Fruit fly (Drosophila melanogaster) whole organism, embryonic: ENCODE data around the gene Rtca.

Experiments
- CG10565 ChIP-seq: fragments of 200-800 bp; sonication (Bioruptor generic); optimal IDR thresholded peaks from 3 replicates; lab custom pipeline; 2016; ENCODE audit warnings: missing biosample characterization, mild to moderate bottlenecking, missing genetic modification characterization
- CG14050 ChIP-seq: fragments of 200-800 bp; sonication (Bioruptor generic); IDR thresholded peaks from 3 replicates; pipeline ENCODE4 v1.3.6; 2022; ENCODE audit warnings: missing biosample characterization, missing genetic modification characterization
- CG14710 ChIP-seq: fragments of 200-800 bp; sonication (Bioruptor generic); optimal IDR thresholded peaks from 3 replicates; lab custom pipeline; 2019; ENCODE audit warnings: missing biosample characterization, mild to moderate bottlenecking, missing genetic modification characterization, moderate library complexity
- CG15269 ChIP-seq: fragments of 200-800 bp; sonication (Bioruptor generic); optimal IDR thresholded peaks from 2 replicates; lab custom pipeline; 2018; ENCODE audit warnings: missing biosample characterization, mild to moderate bottlenecking, missing genetic modification characterization, moderate library complexity
- CG15696 ChIP-seq: fragments of 200-800 bp; sonication (Bioruptor generic); optimal IDR thresholded peaks from 2 replicates; lab custom pipeline; 2019; ENCODE audit warnings: missing biosample characterization, mild to moderate bottlenecking, missing genetic modification characterization, moderate library complexity
- CG17361 ChIP-seq: fragments of 200-800 bp; sonication (Bioruptor generic); IDR thresholded peaks from 3 replicates; pipeline ENCODE4 v1.3.6; 2022; ENCODE audit warnings: missing biosample characterization, missing genetic modification characterization
- CG17802 ChIP-seq: fragments of 200-800 bp; sonication (Bioruptor generic); optimal IDR thresholded peaks from 2 replicates; lab custom pipeline; 2018; ENCODE audit warnings: missing biosample characterization, mild to moderate bottlenecking, missing genetic modification characterization, moderate library complexity
- CG18011 ChIP-seq: fragments of 200-800 bp; sonication (Bioruptor generic); optimal IDR thresholded peaks from 2 replicates; lab custom pipeline; 2017; ENCODE audit warnings: missing biosample characterization, missing genetic modification characterization, mild to moderate bottlenecking, moderate library complexity, missing genotype
- CG18476 ChIP-seq: fragments of 200-800 bp; sonication (Bioruptor generic); optimal IDR thresholded peaks from 2 replicates; lab custom pipeline; 2016; ENCODE audit warnings: missing biosample characterization, mild to moderate bottlenecking, missing genetic modification characterization
- CG3407 ChIP-seq: fragments of 200-800 bp; sonication (Bioruptor generic); optimal IDR thresholded peaks from 2 replicates; lab custom pipeline; 2018; ENCODE audit warnings: missing biosample characterization, mild to moderate bottlenecking, missing genetic modification characterization
- CG6254 ChIP-seq: fragments of 200-800 bp; sonication (Bioruptor generic); optimal IDR thresholded peaks from 3 replicates; lab custom pipeline; 2017; ENCODE audit warnings: mild to moderate bottlenecking, missing biosample characterization, missing genetic modification reagents, missing genetic modification characterization
- CG8388 ChIP-seq: fragments of 200-800 bp; sonication (Bioruptor generic); optimal IDR thresholded peaks from 2 replicates; lab custom pipeline; 2019; ENCODE audit warnings: missing biosample characterization, mild to moderate bottlenecking, missing genetic modification characterization, moderate library complexity
- CG9437 ChIP-seq: fragments of 200-800 bp; sonication (Bioruptor generic); optimal IDR thresholded peaks from 2 replicates; lab custom pipeline; 2018; ENCODE audit warnings: missing biosample characterization, mild to moderate bottlenecking, missing genetic modification characterization
- CG9797 ChIP-seq: fragments of 200-800 bp; sonication (Bioruptor generic); optimal IDR thresholded peaks from 3 replicates; lab custom pipeline; 2018; ENCODE audit warnings: missing biosample characterization, mild to moderate bottlenecking, missing genetic modification characterization
- CG9876 ChIP-seq: fragments of 200-800 bp; sonication (Bioruptor generic); optimal IDR thresholded peaks from 2 replicates; lab custom pipeline; 2016; ENCODE audit warnings: missing biosample characterization, missing genetic modification characterization
- CTCF ChIP-seq: fragments of 200-800 bp; sonication (Bioruptor generic); optimal IDR thresholded peaks from 2 replicates; lab custom pipeline; 2017; ENCODE audit warnings: missing biosample characterization, mild to moderate bottlenecking, missing genetic modification characterization, moderate library complexity
- Chrac-16 ChIP-seq: fragments of 200-800 bp; sonication (Bioruptor generic); optimal IDR thresholded peaks from 3 replicates; lab custom pipeline; 2016; ENCODE audit warnings: missing biosample characterization, missing genetic modification characterization
- Dref ChIP-seq: fragments of 200-800 bp; sonication (Bioruptor generic); IDR thresholded peaks from 2 replicates; pipeline ENCODE4 v1.3.6; 2022; ENCODE audit warnings: missing biosample characterization, missing genetic modification characterization
- ERR ChIP-seq: fragments of 200-800 bp; sonication (Bioruptor generic); optimal IDR thresholded peaks from 2 replicates; lab custom pipeline; 2016; ENCODE audit warnings: missing biosample characterization, missing genetic modification characterization
- Ets65A ChIP-seq: fragments of 200-800 bp; sonication (Bioruptor generic); peaks from one replicate; lab custom pipeline; 2016; ENCODE audit warnings: missing biosample characterization, missing genetic modification characterization
- Fer3 ChIP-seq: fragments of 200-800 bp; sonication (Bioruptor generic); optimal IDR thresholded peaks from 2 replicates; lab custom pipeline; 2018; ENCODE audit warnings: missing biosample characterization, mild to moderate bottlenecking, missing genetic modification characterization, moderate library complexity
- Hmx ChIP-seq: fragments of 200-800 bp; sonication (Bioruptor generic); optimal IDR thresholded peaks from 2 replicates; lab custom pipeline; 2016; ENCODE audit warnings: missing biosample characterization, missing genetic modification characterization
- Hr78 ChIP-seq, 2 experiments: fragments of 200-800 bp in 1 of 2; fragments of >200 bp in 1 of 2; sonication (Bioruptor generic) in 1 of 2; optimal IDR thresholded peaks; 2 replicates each; lab custom pipeline; 2017 to 2019; ENCODE audit warnings: missing biosample characterization in 2 of 2, missing genetic modification characterization in 2 of 2, mild to moderate bottlenecking in 1 of 2, moderate library complexity in 1 of 2
- MTF-1 ChIP-seq: fragments of 200-800 bp; sonication (Bioruptor generic); optimal IDR thresholded peaks from 2 replicates; lab custom pipeline; 2018; ENCODE audit warnings: missing biosample characterization, mild to moderate bottlenecking, missing genetic modification characterization, borderline replicate concordance
- NC2α ChIP-seq: fragments of 200-800 bp; sonication (Bioruptor generic); optimal IDR thresholded peaks from 2 replicates; lab custom pipeline; 2016; ENCODE audit warnings: missing biosample characterization, missing genetic modification characterization
- NFAT ChIP-seq: fragments of 200-800 bp; sonication (Bioruptor generic); IDR thresholded peaks from 2 replicates; pipeline ENCODE4 v1.3.6; 2022; ENCODE audit warnings: missing biosample characterization, missing genetic modification characterization
- PHDP ChIP-seq: fragments of 200-800 bp; sonication (Bioruptor generic); optimal IDR thresholded peaks from 3 replicates; lab custom pipeline; 2018; ENCODE audit warnings: missing biosample characterization, mild to moderate bottlenecking, missing genetic modification characterization, moderate library complexity
- Poxn ChIP-seq: fragments of 200-800 bp; sonication (Bioruptor generic); IDR thresholded peaks from 2 replicates; pipeline ENCODE4 v1.3.6; 2022; ENCODE audit warnings: missing biosample characterization, missing genetic modification characterization
- Sox100B ChIP-seq: fragments of 200-800 bp; sonication (Bioruptor generic); optimal IDR thresholded peaks from 3 replicates; lab custom pipeline; 2018; ENCODE audit warnings: missing biosample characterization, mild to moderate bottlenecking, missing genetic modification characterization
- Vsx1 ChIP-seq: fragments of 200-800 bp; sonication (Bioruptor generic); optimal IDR thresholded peaks from 2 replicates; lab custom pipeline; 2017; ENCODE audit warnings: missing biosample characterization, mild to moderate bottlenecking, missing genetic modification characterization, missing genetic modification reagents
- Xrp1 ChIP-seq: fragments of 200-800 bp; sonication (Bioruptor generic); IDR thresholded peaks from 2 replicates; pipeline ENCODE4 v1.3.6; 2022; ENCODE audit warnings: missing biosample characterization, missing genetic modification characterization
- bab2 ChIP-seq: fragments of 200-800 bp; sonication (Bioruptor generic); optimal IDR thresholded peaks from 2 replicates; lab custom pipeline; 2016; ENCODE audit warnings: missing biosample characterization, missing genetic modification characterization
- bigmax ChIP-seq: fragments of 200-800 bp; sonication (Bioruptor generic); optimal IDR thresholded peaks from 2 replicates; lab custom pipeline; 2018; ENCODE audit warnings: missing biosample characterization, mild to moderate bottlenecking, missing genetic modification characterization
- corto ChIP-seq: fragments of 200-800 bp; sonication (Bioruptor generic); optimal IDR thresholded peaks from 2 replicates; lab custom pipeline; 2016; ENCODE audit warnings: missing biosample characterization, mild to moderate bottlenecking, missing genetic modification characterization, moderate library complexity
- crol ChIP-seq: fragments of 200-800 bp; sonication (Bioruptor generic); IDR thresholded peaks from 2 replicates; pipeline ENCODE4 v1.3.6; 2022; ENCODE audit warnings: missing biosample characterization, missing genetic modification characterization
- esg ChIP-seq: fragments of 200-800 bp; sonication (Bioruptor generic); conservative IDR thresholded peaks from 2 replicates; pipeline ENCODE4 v1.3.6; 2022; ENCODE audit warnings: missing biosample characterization, missing genetic modification characterization
- fd96Cb ChIP-seq: fragments of 200-800 bp; sonication (Bioruptor generic); optimal IDR thresholded peaks from 2 replicates; lab custom pipeline; 2018; ENCODE audit warnings: missing biosample characterization, mild to moderate bottlenecking, missing genetic modification characterization, moderate library complexity
- grn ChIP-seq: fragments of 200-800 bp; sonication (Bioruptor generic); optimal IDR thresholded peaks from 3 replicates; lab custom pipeline; 2017; ENCODE audit warnings: missing biosample characterization, missing genetic modification characterization
- hkb ChIP-seq, 2 experiments: fragments of 200-800 bp in 1 of 2; fragments of >200 bp in 1 of 2; sonication (Bioruptor generic) in 1 of 2; IDR thresholded peaks in 1 of 2; optimal IDR thresholded peaks in 1 of 2; 2 replicates each; pipeline versions ENCODE4 v1.3.6 to Lab custom; 2017 to 2022; ENCODE audit warnings: missing biosample characterization in 1 of 2, missing genetic modification characterization in 1 of 2
- lmd ChIP-seq: fragments of 200-800 bp; sonication (Bioruptor generic); IDR thresholded peaks from 2 replicates; pipeline ENCODE4 v1.3.6; 2022; ENCODE audit warnings: missing biosample characterization, missing genetic modification characterization
- nerfin-2 ChIP-seq: fragments of 200-800 bp; sonication (Bioruptor generic); IDR thresholded peaks from 2 replicates; pipeline ENCODE4 v1.3.6; 2022; ENCODE audit warnings: missing biosample characterization, missing genetic modification characterization; ENCODE audit not compliant: partially characterized antibody
- oc ChIP-seq: fragments of 200-800 bp; sonication (Bioruptor generic); optimal IDR thresholded peaks from 2 replicates; lab custom pipeline; 2018; ENCODE audit warnings: missing biosample characterization, mild to moderate bottlenecking, missing genetic modification characterization, moderate library complexity
- pita ChIP-seq: fragments of 200-800 bp; sonication (Bioruptor generic); optimal IDR thresholded peaks from 2 replicates; lab custom pipeline; 2017; ENCODE audit warnings: missing biosample characterization, mild to moderate bottlenecking, missing genetic modification characterization
- pnt ChIP-seq: fragments of 200-800 bp; sonication (Bioruptor generic); optimal IDR thresholded peaks from 3 replicates; lab custom pipeline; 2016; ENCODE audit warnings: missing biosample characterization, missing genetic modification characterization
- psq ChIP-seq: fragments of 200-800 bp; sonication (Bioruptor generic); optimal IDR thresholded peaks from 2 replicates; lab custom pipeline; 2017; ENCODE audit warnings: missing biosample characterization, missing genetic modification characterization
- sens ChIP-seq: fragments of 200-800 bp; sonication (Bioruptor generic); peaks from one replicate; lab custom pipeline; 2016; ENCODE audit warnings: missing biosample characterization, missing genetic modification characterization
- slp2 ChIP-seq: fragments of 200-800 bp; sonication (Bioruptor generic); optimal IDR thresholded peaks from 2 replicates; lab custom pipeline; 2016; ENCODE audit warnings: missing biosample characterization, missing genetic modification characterization
- stc ChIP-seq: fragments of 200-800 bp; sonication (Bioruptor generic); IDR thresholded peaks from 2 replicates; pipeline ENCODE4 v1.3.6; 2022; ENCODE audit warnings: missing biosample characterization, missing genetic modification characterization
- toy ChIP-seq: fragments of 200-800 bp; sonication (Bioruptor generic); IDR thresholded peaks from 2 replicates; pipeline ENCODE4 v1.3.6; 2022; ENCODE audit warnings: missing biosample characterization, missing genetic modification characterization
- unc-4 ChIP-seq: fragments of 200-800 bp; sonication (Bioruptor generic); IDR thresholded peaks from 2 replicates; pipeline ENCODE4 v1.3.6; 2022; ENCODE audit warnings: missing biosample characterization, missing genetic modification characterization; ENCODE audit not compliant: partially characterized antibody
- vvl ChIP-seq: fragments of 200-800 bp; sonication (Bioruptor generic); IDR thresholded peaks from 2 replicates; pipeline ENCODE4 v1.3.6; 2022; ENCODE audit warnings: missing biosample characterization, missing genetic modification characterization

The Rtca gene

DNA sequence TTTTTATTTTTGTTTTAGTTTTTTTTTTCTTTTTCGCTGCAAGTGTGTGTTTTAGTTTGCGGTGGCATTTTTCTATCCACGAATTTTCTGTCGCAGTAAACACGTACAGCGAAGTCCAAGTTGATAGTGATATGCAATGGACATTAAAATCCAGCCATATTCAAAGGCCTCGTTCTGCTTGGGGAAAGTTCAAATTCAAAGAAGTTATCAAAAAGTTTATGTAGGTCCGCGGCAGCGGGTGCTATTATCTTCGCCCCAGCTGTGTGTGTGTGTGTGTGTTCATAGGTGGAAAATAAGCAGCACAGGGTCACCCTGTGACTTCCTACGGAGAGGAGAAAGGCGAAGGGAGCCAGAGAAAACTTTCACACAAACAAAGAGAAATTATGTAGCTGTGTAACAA, 15.3 kb downstream of the Rtca start (continued):
- TF ChIP-seq ERR, result no peak
- peak; percentile 62 for TF ChIP-seq CG3407 (GFP tag; lab: Kevin White, UChicago)
- peak; percentile 14 for TF ChIP-seq slp2 (GFP tag; lab: Kevin White, UChicago)
- no peak for TF ChIP-seq unc-4 (GFP tag; lab: Robert Waterston, UW)
- TF ChIP-seq NC2α (GFP tag; lab: Kevin White, UChicago), result no peak
- peak; percentile 67 for TF ChIP-seq stc (GFP tag; lab: Robert Waterston, UW)
- TF ChIP-seq Xrp1 (GFP tag; lab: Robert Waterston, UW), result peak; percentile 64; the same call in 1 of the 2 replicates
- TF ChIP-seq lmd (GFP tag; lab: Robert Waterston, UW), result peak; percentile 67
- TF ChIP-seq PHDP, result peak; percentile 54
- TF ChIP-seq Hr78 (GFP tag; optimal IDR thresholded peaks at IDR 0.05; lab: Kevin White, UChicago), result peak in 1 of 2 experiments; percentile 77
- TF ChIP-seq Sox100B (GFP tag; lab: Kevin White, UChicago), result peak; percentile 49
- TF ChIP-seq NFAT (GFP tag; lab: Robert Waterston, UW), result no peak; the same call in 1 of the 2 replicates
- TF ChIP-seq CG9876 (GFP tag; lab: Kevin White, UChicago), result no peak
- peak; percentile 4 for TF ChIP-seq Chrac-16 (GFP tag; lab: Kevin White, UChicago)
- TF ChIP-seq CG18011 (GFP tag; lab: Kevin White, UChicago), result peak; percentile 29
- no peak for TF ChIP-seq CG18476 (GFP tag; lab: Kevin White, UChicago)
- TF ChIP-seq CG17361 (GFP tag; lab: Robert Waterston, UW), result peak; percentile 46; the same call in 1 of the 3 replicates
- peak; percentile 23 for TF ChIP-seq CG14710 (tag; lab: Kevin White, UChicago)
- TF ChIP-seq CTCF (GFP tag; lab: Kevin White, UChicago), result no peak
- TF ChIP-seq pnt, result no peak
- TF ChIP-seq CG9437 (GFP tag; lab: Kevin White, UChicago), result peak; percentile 24
- TF ChIP-seq toy (GFP tag; lab: Robert Waterston, UW), result 0 out of 2 replicates have a peak, but pooled peaks have one; percentile 32
- TF ChIP-seq Poxn (GFP tag; lab: Robert Waterston, UW), result no peak
- TF ChIP-seq corto (GFP tag; lab: Kevin White, UChicago), result no peak
- peak; percentile 35; the same call in 1 of the 2 replicates for TF ChIP-seq esg (GFP tag; lab: Robert Waterston, UW)
- no peak for TF ChIP-seq hkb (optimal IDR thresholded peaks at IDR 0.05; lab: Kevin White, UChicago)
- TF ChIP-seq hkb (GFP tag; IDR thresholded peaks at IDR 0.05; lab: Robert Waterston, UW), result peak; percentile 75
- TF ChIP-seq oc (tag; lab: Kevin White, UChicago), result peak; percentile 70
- TF ChIP-seq nerfin-2, result no peak
- TF ChIP-seq psq (GFP tag; lab: Kevin White, UChicago), result no peak
- peak; percentile 82 for TF ChIP-seq sens (GFP tag; lab: Kevin White, UChicago)
- peak; percentile 70 for TF ChIP-seq CG8388 (GFP tag; lab: Kevin White, UChicago)
- peak; percentile 50 for TF ChIP-seq fd96Cb
- peak; percentile 14 for TF ChIP-seq CG17802 (tag; lab: Kevin White, UChicago)
- peak; percentile 99 for TF ChIP-seq CG6254 (GFP tag; lab: Kevin White, UChicago)
- no peak for TF ChIP-seq pita
- TF ChIP-seq MTF-1 (GFP tag; lab: Kevin White, UChicago), result no peak
- TF ChIP-seq Vsx1, result no peak
- no peak for TF ChIP-seq bigmax
- peak; percentile 18 for TF ChIP-seq Fer3 (tag; lab: Kevin White, UChicago)
- peak; percentile 74 for TF ChIP-seq CG15269 (tag; lab: Kevin White, UChicago)
- peak; percentile 70 for TF ChIP-seq bab2 (GFP tag; lab: Kevin White, UChicago)
- TF ChIP-seq CG9797, result no peak
- TF ChIP-seq grn (GFP tag; lab: Kevin White, UChicago), result no peak
- TF ChIP-seq Hmx (GFP tag; lab: Kevin White, UChicago), result no peak
- TF ChIP-seq Ets65A, result peak; percentile 91
- TF ChIP-seq crol, result no peak
- no peak for TF ChIP-seq CG15696 (tag; lab: Kevin White, UChicago)
- TF ChIP-seq Dref (GFP tag; lab: Robert Waterston, UW), result no peak
- no peak for TF ChIP-seq CG10565 (GFP tag; lab: Kevin White, UChicago)
- peak; percentile 78 for TF ChIP-seq CG14050 (GFP tag; lab: Robert Waterston, UW)
- TF ChIP-seq vvl (GFP tag; lab: Robert Waterston, UW), result peak; percentile 84
